Worm (Caenorhabditis elegans) whole organism, L2 larva: ENCODE data around the gene vps-11.

Experiments
- fos-1 ChIP-seq: fragments of 150-350 bp; optimal IDR thresholded peaks from 2 replicates; lab custom pipeline; 2014; ENCODE audit warnings: missing biosample characterization, missing genetic modification characterization
- lin-13 ChIP-seq: fragments of 150-350 bp; optimal IDR thresholded peaks from 2 replicates; lab custom pipeline; 2014; ENCODE audit warnings: missing biosample characterization, missing genetic modification reagents, missing genetic modification characterization
- lsy-2 ChIP-seq, 2 experiments: fragments of 150-350 bp in 1 of 2; sonication (generic microtip) in 1 of 2; optimal IDR thresholded peaks; 2 replicates each; lab custom pipeline; 2014 to 2017; ENCODE audit warnings: missing biosample characterization in 2 of 2, missing genetic modification characterization in 2 of 2
- nhr-6 ChIP-seq: fragments of 150-350 bp; optimal IDR thresholded peaks from 2 replicates; lab custom pipeline; 2014; ENCODE audit warnings: missing biosample characterization, missing genetic modification characterization

- TF ChIP-seq fos-1 (tag; lab: Kevin White, UChicago) (no peak), lsy-2 (tag; optimal IDR thresholded peaks at IDR 0.05; lab: Kevin White, UChicago) (no peak), nhr-6 (tag; lab: Kevin White, UChicago) (no peak), lin-13 (GFP tag; lab: Kevin White, UChicago) (no peak)
These were observed 36.3 kb upstream of the vps-11 start for ce11 chrII:10829572-10829971.
